Worm (Caenorhabditis elegans) whole organism, L4/young adult: ENCODE measurements around the gene F37B12.1.

ENCODE experiments used
- W03F9.2 ChIP-seq: fragments of 150-350 bp; optimal IDR thresholded peaks from 2 replicates; lab custom pipeline; 2014; ENCODE audit warnings: missing biosample characterization, missing genetic modification characterization
- dao-5 ChIP-seq: sonication (generic microtip); optimal IDR thresholded peaks from 2 replicates; lab custom pipeline; 2016; ENCODE audit warnings: missing genotype, missing genetic modification characterization, moderate library complexity, missing compliant biosample characterization
- him-1 ChIP-seq: sonication (generic microtip); optimal IDR thresholded peaks from 2 replicates; lab custom pipeline; 2016; ENCODE audit warnings: missing genotype, missing genetic modification reagents, missing genetic modification characterization, missing compliant biosample characterization

DNA sequence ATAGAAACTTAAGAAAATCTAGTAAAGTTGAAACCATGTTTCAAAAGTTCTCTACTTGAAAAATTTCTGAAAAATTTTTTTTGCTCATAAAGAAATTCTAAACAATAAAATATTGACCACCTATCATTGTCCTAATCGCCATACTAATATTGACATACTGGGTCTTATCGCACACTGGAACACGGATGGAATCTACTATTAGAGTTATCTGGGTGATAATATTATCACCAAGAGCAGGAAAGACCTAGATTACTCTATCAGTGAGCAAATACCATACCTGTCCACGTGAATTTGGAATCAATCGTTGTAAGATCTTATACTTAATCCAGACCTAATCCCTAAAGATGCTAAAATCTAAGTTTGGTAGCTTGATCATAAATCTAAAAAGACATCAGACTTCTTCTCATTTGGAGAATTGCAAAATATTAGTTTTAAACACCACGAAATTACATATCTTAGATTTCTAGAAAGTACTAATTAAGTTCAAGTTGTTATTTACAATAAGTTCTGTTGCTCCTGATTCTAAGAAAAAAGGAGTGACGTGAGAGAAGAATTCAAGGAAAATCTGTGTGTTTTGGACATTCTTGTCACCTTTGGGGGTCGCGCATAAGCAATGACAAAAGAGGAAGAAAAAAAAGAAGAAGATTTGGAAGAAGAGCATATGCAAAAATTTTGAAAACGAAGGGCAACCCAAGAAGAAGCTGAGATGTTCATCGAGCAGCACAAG, 18.9 kb downstream of the F37B12.1 start:
- TF ChIP-seq W03F9.2 (tag; lab: Kevin White, UChicago): no peak
- TF ChIP-seq him-1 (tag; lab: Kevin White, UChicago): no peak
- no peak for TF ChIP-seq dao-5 (tag; lab: Kevin White, UChicago)
